ENCODE assay signal across 7 worm cellular contexts in the genomic region with DNA sequence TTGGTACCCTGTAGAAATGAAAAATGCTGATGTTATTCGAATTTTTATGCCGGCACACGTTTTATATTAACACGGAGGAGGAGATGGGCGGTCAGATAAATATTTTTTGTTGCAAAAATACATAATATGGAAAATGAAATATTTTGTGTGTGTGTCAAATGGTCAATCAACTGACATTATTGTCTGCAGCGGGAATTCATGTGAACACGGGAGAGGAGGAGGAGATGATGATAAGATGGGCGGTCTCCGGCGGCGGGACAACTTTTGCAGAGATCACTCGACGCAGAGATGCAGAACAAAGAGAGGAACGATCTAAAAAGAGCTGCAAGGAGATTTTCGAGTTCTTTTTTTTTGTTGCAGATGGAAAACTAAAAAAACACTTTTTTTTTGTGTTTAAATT.
TF ChIP-seq lines count a peak whose summit lies in the region.

TSS of gene dhs-13 (minus strand) at position 8 of the 400 bp plus-strand sequence.

TF ChIP-seq in whole organism, L1 larva, 84 proteins besides CTCF, POLR2A, EP300 and RAD21 (continues in another document):
- TF ChIP-seq unc-62 (GFP tag; optimal IDR thresholded peaks at IDR 0.05; lab: Kevin White, UChicago) (no peak), hlh-17 (GFP tag; optimal IDR thresholded peaks at IDR 0.05; lab: Kevin White, UChicago; ENCODE audit: borderline replicate concordance) (no peak), nhr-20 (tag; optimal IDR thresholded peaks at IDR 0.05; lab: Kevin White, UChicago) (peak; percentile 55), dpl-1 (GFP tag; optimal IDR thresholded peaks at IDR 0.05; lab: Kevin White, UChicago) (peak in 1 of 3 experiments; percentile 6), fos-1 (tag; optimal IDR thresholded peaks at IDR 0.05; lab: Kevin White, UChicago) (no peak), jun-1 (tag; optimal IDR thresholded peaks at IDR 0.05; lab: Kevin White, UChicago) (no peak), lin-35 (GFP tag; optimal IDR thresholded peaks at IDR 0.05; lab: Kevin White, UChicago) (peak in 1 of 2 experiments; percentile 41), elt-2 (tag; optimal IDR thresholded peaks at IDR 0.05; lab: Kevin White, UChicago) (peak; percentile 14), nhr-19 (GFP tag; conservative IDR thresholded peaks at IDR 0.05; lab: Robert Waterston, UW) (no peak), blmp-1 (tag; optimal IDR thresholded peaks at IDR 0.05; lab: Kevin White, UChicago) (peak; percentile 43), unc-130 (tag; optimal IDR thresholded peaks at IDR 0.05; lab: Kevin White, UChicago) (peak; percentile 41), skn-1 (tag; optimal IDR thresholded peaks at IDR 0.05; lab: Kevin White, UChicago) (peak; percentile 17)

TF ChIP-seq in whole organism, L2 larva, 48 proteins besides CTCF, POLR2A, EP300 and RAD21 (continues in another document):
- TF ChIP-seq nhr-77 (tag; optimal IDR thresholded peaks at IDR 0.05; lab: Kevin White, UChicago) (no peak), fos-1 (tag; optimal IDR thresholded peaks at IDR 0.05; lab: Kevin White, UChicago) (peak; percentile 49), ztf-1 (GFP tag; conservative IDR thresholded peaks at IDR 0.05; lab: Robert Waterston, UW) (no peak), gmeb-1 (tag; optimal IDR thresholded peaks at IDR 0.05; lab: Kevin White, UChicago) (peak; percentile 25), F13H6.1 (tag; optimal IDR thresholded peaks at IDR 0.05; lab: Kevin White, UChicago) (peak; percentile 21), mab-5 (tag; optimal IDR thresholded peaks at IDR 0.05; lab: Kevin White, UChicago) (no peak), lsy-2 (tag; optimal IDR thresholded peaks at IDR 0.05; lab: Kevin White, UChicago) (peak in 1 of 2 experiments; percentile 5), snpc-4 (tag; optimal IDR thresholded peaks at IDR 0.05; lab: Kevin White, UChicago) (no peak), Y55F3AM.14 (GFP tag; optimal IDR thresholded peaks at IDR 0.05; lab: Kevin White, UChicago) (no peak), sma-9 (GFP tag; optimal IDR thresholded peaks at IDR 0.05; lab: Kevin White, UChicago) (peak; percentile 58), sma-9 (tag; optimal IDR thresholded peaks at IDR 0.05; lab: Kevin White, UChicago) (no peak), elt-1 (tag; optimal IDR thresholded peaks at IDR 0.05; lab: Kevin White, UChicago) (no peak), nhr-21 (tag; optimal IDR thresholded peaks at IDR 0.05; lab: Kevin White, UChicago) (peak; percentile 14)

TF ChIP-seq in whole organism, L3 larva, 47 proteins besides CTCF, POLR2A, EP300 and RAD21:
- TF ChIP-seq lin-15B (tag; optimal IDR thresholded peaks at IDR 0.05; lab: Kevin White, UChicago) (peak; percentile 36), sea-2 (GFP tag; optimal IDR thresholded peaks at IDR 0.05; lab: Kevin White, UChicago) (no peak), elt-2 (tag; optimal IDR thresholded peaks at IDR 0.05; lab: Kevin White, UChicago) (peak; percentile 52), pha-4 (tag; optimal IDR thresholded peaks at IDR 0.05; lab: Kevin White, UChicago) (peak; percentile 47)
TF ChIP-seq in whole organism, L3 larva: peak in this region for 3.

TF ChIP-seq in whole organism, L4 larva, 104 proteins besides CTCF, POLR2A, EP300 and RAD21 (continues in another document):
- TF ChIP-seq hlh-30 (tag; optimal IDR thresholded peaks at IDR 0.05; lab: Kevin White, UChicago; ENCODE audit: insufficient read depth) (peak; percentile 93), dpl-1 (GFP tag; optimal IDR thresholded peaks at IDR 0.05; lab: Kevin White, UChicago) (no peak), egl-27 (tag; optimal IDR thresholded peaks at IDR 0.05; lab: Kevin White, UChicago) (no peak), hlh-11 (tag; optimal IDR thresholded peaks at IDR 0.05; lab: Kevin White, UChicago) (peak; percentile 83), snpc-1.2 (GFP tag; IDR thresholded peaks at IDR 0.05; lab: Robert Waterston, UW) (no peak), mxl-2 (GFP tag; conservative IDR thresholded peaks at IDR 0.05; lab: Robert Waterston, UW) (no peak), pqm-1 (tag; optimal IDR thresholded peaks at IDR 0.05; lab: Kevin White, UChicago) (peak; percentile 27), lir-3 (tag; optimal IDR thresholded peaks at IDR 0.05; lab: Kevin White, UChicago) (no peak), dve-1 (tag; optimal IDR thresholded peaks at IDR 0.05; lab: Kevin White, UChicago; ENCODE audit: insufficient read depth) (peak; percentile 46), daf-16 (GFP tag; optimal IDR thresholded peaks at IDR 0.05; lab: Kevin White, UChicago) (peak in 1 of 2 experiments; percentile 28), daf-16 (tag; optimal IDR thresholded peaks at IDR 0.05; lab: Kevin White, UChicago) (peak; percentile 4), mdl-1 (tag; optimal IDR thresholded peaks at IDR 0.05; lab: Kevin White, UChicago) (peak in 1 of 2 experiments; percentile 14), mes-2 (tag; optimal IDR thresholded peaks at IDR 0.05; lab: Kevin White, UChicago; ENCODE audit: poor library complexity, severe bottlenecking) (peak; percentile 9), mxl-3 (GFP tag; optimal IDR thresholded peaks at IDR 0.05; lab: Kevin White, UChicago) (peak; percentile 66)

TF ChIP-seq in whole organism, late embryonic, 69 proteins besides CTCF, POLR2A, EP300 and RAD21:
- TF ChIP-seq unc-55 (GFP tag; optimal IDR thresholded peaks at IDR 0.05; lab: Kevin White, UChicago) (peak; percentile 21), fkh-10 (GFP tag; optimal IDR thresholded peaks at IDR 0.05; lab: Kevin White, UChicago) (no peak), madf-2 (tag; optimal IDR thresholded peaks at IDR 0.05; lab: Kevin White, UChicago) (no peak)

TF ChIP-seq in whole organism, mixed stage, embryonic, 35 proteins besides CTCF, POLR2A, EP300 and RAD21:
- TF ChIP-seq flh-1 (GFP tag; optimal IDR thresholded peaks at IDR 0.05; lab: Kevin White, UChicago) (no peak), elt-3 (tag; optimal IDR thresholded peaks at IDR 0.05; lab: Kevin White, UChicago) (no peak), elt-1 (tag; optimal IDR thresholded peaks at IDR 0.05; lab: Kevin White, UChicago; ENCODE audit: borderline replicate concordance, insufficient read depth) (peak; percentile 13), unc-39 (tag; optimal IDR thresholded peaks at IDR 0.05; lab: Kevin White, UChicago) (no peak), unc-62 (GFP tag; optimal IDR thresholded peaks at IDR 0.05; lab: Kevin White, UChicago) (no peak), bed-3 (GFP tag; optimal IDR thresholded peaks at IDR 0.05; lab: Kevin White, UChicago) (no peak), unc-120 (tag; optimal IDR thresholded peaks at IDR 0.05; lab: Kevin White, UChicago; ENCODE audit: poor library complexity, severe bottlenecking) (peak; percentile 23)

TF ChIP-seq in whole organism, young adult, 124 proteins besides CTCF, POLR2A, EP300 and RAD21:
- no peak for TF ChIP-seq tbx-9 (tag; optimal IDR thresholded peaks at IDR 0.05; lab: Kevin White, UChicago; ENCODE audit: borderline replicate concordance)
- no peak for TF ChIP-seq ztf-6 (GFP tag; IDR thresholded peaks at IDR 0.05; lab: Robert Waterston, UW)
- no peak for TF ChIP-seq T26A5.8 (tag; optimal IDR thresholded peaks at IDR 0.05; lab: Kevin White, UChicago)
- no peak for TF ChIP-seq ceh-58 (GFP tag; IDR thresholded peaks at IDR 0.05; lab: Robert Waterston, UW)
- TF ChIP-seq hrde-1 (tag; optimal IDR thresholded peaks at IDR 0.05; lab: Kevin White, UChicago; ENCODE audit: borderline replicate concordance), result no peak
- no peak for TF ChIP-seq madf-6 (GFP tag; IDR thresholded peaks at IDR 0.05; lab: Robert Waterston, UW)
- no peak for TF ChIP-seq him-1 (tag; optimal IDR thresholded peaks at IDR 0.05; lab: Kevin White, UChicago)
- TF ChIP-seq nhr-80 (tag; optimal IDR thresholded peaks at IDR 0.05; lab: Kevin White, UChicago), result peak; percentile 61
- TF ChIP-seq K11D2.4 (GFP tag; IDR thresholded peaks at IDR 0.05; lab: Robert Waterston, UW), result no peak
- TF ChIP-seq tbp1 (GFP tag; optimal IDR thresholded peaks at IDR 0.05; lab: Kevin White, UChicago), result no peak
- no peak for TF ChIP-seq Y67H2A.10 (GFP tag; conservative IDR thresholded peaks at IDR 0.05; lab: Robert Waterston, UW)
- TF ChIP-seq dpff-1 (tag; optimal IDR thresholded peaks at IDR 0.05; lab: Kevin White, UChicago), result no peak
- TF ChIP-seq ztf-26 (tag; optimal IDR thresholded peaks at IDR 0.05; lab: Kevin White, UChicago), result no peak
- TF ChIP-seq Y95B8A.8 (GFP tag; IDR thresholded peaks at IDR 0.05; lab: Robert Waterston, UW), result no peak
- no peak for TF ChIP-seq egl-44 (GFP tag; IDR thresholded peaks at IDR 0.05; lab: Robert Waterston, UW)
- TF ChIP-seq cebp-1 (GFP tag; IDR thresholded peaks at IDR 0.05; lab: Robert Waterston, UW), result no peak
- TF ChIP-seq cebp-1 (tag; optimal IDR thresholded peaks at IDR 0.05; lab: Kevin White, UChicago), result peak; percentile 42
- TF ChIP-seq mcd-1 (GFP tag; IDR thresholded peaks at IDR 0.05; lab: Robert Waterston, UW), result no peak
- TF ChIP-seq ceh-27 (GFP tag; optimal IDR thresholded peaks at IDR 0.05; lab: Kevin White, UChicago), result no peak
- TF ChIP-seq efl-1 (GFP tag; optimal IDR thresholded peaks at IDR 0.05; lab: Kevin White, UChicago), result no peak
- TF ChIP-seq fkh-3 (tag; optimal IDR thresholded peaks at IDR 0.05; lab: Kevin White, UChicago), result no peak
- TF ChIP-seq lir-1 (GFP tag; conservative IDR thresholded peaks at IDR 0.05; lab: Robert Waterston, UW), result no peak
- peak; percentile 20 for TF ChIP-seq attf-5 (GFP tag; optimal IDR thresholded peaks at IDR 0.05; lab: Kevin White, UChicago)
- no peak for TF ChIP-seq unc-130 (GFP tag; optimal IDR thresholded peaks at IDR 0.05; lab: Kevin White, UChicago)
- TF ChIP-seq lin-54 (GFP tag; optimal IDR thresholded peaks at IDR 0.05; lab: Kevin White, UChicago), result no peak
- no peak for TF ChIP-seq nfyb-1 (GFP tag; IDR thresholded peaks at IDR 0.05; lab: Robert Waterston, UW)
- no peak for TF ChIP-seq ztf-28 (GFP tag; IDR thresholded peaks at IDR 0.05; lab: Robert Waterston, UW)
- TF ChIP-seq egl-18 (GFP tag; IDR thresholded peaks at IDR 0.05; lab: Robert Waterston, UW), result no peak
- no peak for TF ChIP-seq atf-7 (tag; optimal IDR thresholded peaks at IDR 0.05; lab: Kevin White, UChicago)
- TF ChIP-seq nhr-179 (tag; optimal IDR thresholded peaks at IDR 0.05; lab: Kevin White, UChicago), result no peak
- TF ChIP-seq F57A8.1 (GFP tag; optimal IDR thresholded peaks at IDR 0.05; lab: Kevin White, UChicago), result no peak
- TF ChIP-seq ztf-18 (tag; optimal IDR thresholded peaks at IDR 0.05; lab: Kevin White, UChicago), result no peak
- no peak for TF ChIP-seq aptf-2 (GFP tag; conservative IDR thresholded peaks at IDR 0.05; lab: Robert Waterston, UW)
- peak; percentile 36; the same call in 1 of the 2 replicates for TF ChIP-seq B0336.3 (GFP tag; IDR thresholded peaks at IDR 0.05; lab: Robert Waterston, UW)
- 0 out of 2 replicates have a peak, but pooled peaks have one; percentile 23 for TF ChIP-seq zfh-2 (GFP tag; conservative IDR thresholded peaks at IDR 0.05; lab: Robert Waterston, UW)
- TF ChIP-seq hmg-1.2 (GFP tag; IDR thresholded peaks at IDR 0.05; lab: Robert Waterston, UW), result peak; percentile 16; the same call in 1 of the 2 replicates
- peak; percentile 52; the same call in 1 of the 2 replicates for TF ChIP-seq dox-1 (GFP tag; IDR thresholded peaks at IDR 0.05; lab: Robert Waterston, UW)
